Fruit fly (Drosophila melanogaster) Kc167 (cell line): ENCODE measurements around the gene CG31269.

Experiments
- Myc ChIP-seq: fragments of >200 bp; optimal IDR thresholded peaks from 2 replicates; lab custom pipeline; 2017; ENCODE audit warnings: missing external identifiers
- insv ChIP-seq: fragments of >200 bp; optimal IDR thresholded peaks from 3 replicates; lab custom pipeline; 2018; ENCODE audit warnings: missing external identifiers
- psq ChIP-seq: fragments of >200 bp; optimal IDR thresholded peaks from 2 replicates; lab custom pipeline; 2017; ENCODE audit warnings: missing external identifiers

DNA sequence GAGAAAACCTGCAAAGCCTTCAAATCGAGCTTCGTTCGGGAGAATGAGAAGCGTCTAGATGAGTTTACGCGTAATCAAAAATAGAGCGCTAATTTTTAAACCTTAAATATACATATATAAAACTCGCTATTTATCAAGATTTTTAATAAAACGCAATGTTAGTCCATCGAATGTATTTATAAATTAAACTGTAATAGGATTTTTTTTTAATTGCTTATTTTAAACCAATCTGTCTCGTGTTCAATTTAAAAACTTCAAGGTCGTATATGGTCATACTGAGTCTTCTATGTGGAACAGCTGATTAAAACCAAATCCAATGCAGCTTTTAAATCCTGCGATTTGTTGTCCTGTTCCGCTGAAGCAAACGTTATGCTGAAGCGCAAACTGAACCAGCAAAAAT lies 23.4 kb downstream of the CG31269 start, which contains the start of gene Smug:
- TF ChIP-seq Myc (lab: Kevin White, UChicago) = no peak
- TF ChIP-seq insv (lab: Kevin White, UChicago) = no peak
- TF ChIP-seq psq (lab: Kevin White, UChicago) = no peak
